Fruit fly (Drosophila melanogaster): ENCODE measurements around the gene Cyp28d2.

DNA sequence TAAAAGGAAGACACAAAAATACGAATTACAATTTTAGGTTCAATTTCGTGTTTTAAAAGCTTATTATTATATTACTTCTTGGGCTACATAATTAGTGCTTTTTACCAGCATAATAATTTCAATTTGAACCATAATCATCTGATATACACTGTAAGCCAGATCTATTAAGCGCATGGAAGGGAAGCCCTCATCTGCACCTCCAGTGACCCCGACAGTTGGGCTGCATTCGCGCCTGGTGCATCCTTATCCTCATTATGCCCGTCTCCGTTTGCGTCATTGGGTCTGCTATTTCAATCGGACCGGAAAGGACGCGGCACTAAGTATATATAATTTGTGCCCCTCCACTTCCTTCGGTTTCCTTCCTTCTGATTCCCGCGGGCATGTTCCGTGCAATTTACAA is 44.7 kb downstream of the Cyp28d2 start:
- TF ChIP-seq CTCF (optimal IDR thresholded peaks at IDR 0.05) (no peak), CG8478 (optimal IDR thresholded peaks at IDR 0.05) (no peak)

All from S2 (cell line).